Worm (Caenorhabditis elegans) whole organism, dauer: ENCODE results near the gene F41F3.1.

ENCODE experiments used
- unc-62 ChIP-seq: sonication (generic microtip); optimal IDR thresholded peaks from 2 replicates; lab custom pipeline; 2017; ENCODE audit warnings: missing biosample characterization, missing genetic modification reagents, missing genetic modification characterization

F41F3.1 gene

DNA sequence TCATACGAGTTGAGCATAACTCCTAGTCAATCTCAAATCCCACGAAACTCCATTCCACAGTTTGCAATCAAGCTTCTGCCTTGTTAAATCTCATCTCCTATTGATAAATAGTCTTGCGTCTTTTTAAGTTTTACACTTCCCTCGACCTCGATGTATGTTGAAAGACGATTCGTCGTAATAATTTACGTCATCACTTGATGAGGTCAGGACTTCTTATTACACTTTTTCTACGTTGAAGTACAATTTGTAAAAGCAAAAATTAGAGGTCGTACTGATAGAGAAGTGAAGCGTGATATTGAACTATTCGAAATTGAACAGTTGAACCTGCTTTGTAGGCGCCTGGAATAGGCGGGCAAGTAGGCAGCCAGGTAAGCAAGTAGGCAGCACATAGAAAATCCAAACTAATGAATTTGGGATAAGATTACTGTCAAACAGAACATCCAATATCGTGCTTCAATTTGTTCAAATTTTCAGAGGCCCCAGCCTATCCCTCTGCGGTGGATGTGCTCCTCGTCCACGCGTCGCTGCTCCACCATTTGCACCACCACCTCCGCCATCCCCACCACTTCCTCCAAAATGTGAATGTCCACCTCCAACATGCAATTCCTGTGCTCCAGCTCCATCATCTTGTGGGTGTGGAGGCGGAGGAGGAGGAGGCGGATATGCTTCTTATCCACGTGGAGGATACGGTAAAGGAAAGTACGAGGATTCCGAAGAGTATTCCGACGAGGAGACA, 4.5 kb upstream of the F41F3.1 start:
- no peak for TF ChIP-seq unc-62 (GFP tag; lab: Kevin White, UChicago)

DNA sequence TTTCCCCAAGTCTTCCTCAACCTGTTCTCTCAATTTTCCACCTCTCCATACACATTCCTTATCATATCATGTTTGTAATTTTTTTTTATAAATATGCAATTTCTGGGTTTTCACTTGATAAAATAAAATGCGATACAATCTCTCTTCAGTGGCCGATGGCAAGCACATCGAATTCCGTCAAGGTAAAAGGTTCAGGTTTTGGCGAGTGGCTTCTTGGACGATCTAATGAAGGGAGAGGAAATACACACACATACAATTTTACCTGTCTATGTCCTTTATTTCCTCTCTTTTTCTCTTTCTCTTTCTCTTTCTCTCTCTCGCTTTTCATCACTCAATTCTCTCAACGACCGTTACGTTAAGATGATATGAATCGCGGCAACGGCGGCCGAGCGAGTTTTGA, 2.9 kb upstream of the F41F3.1 start:
- TF ChIP-seq unc-62 (GFP tag; lab: Kevin White, UChicago) = no peak

DNA sequence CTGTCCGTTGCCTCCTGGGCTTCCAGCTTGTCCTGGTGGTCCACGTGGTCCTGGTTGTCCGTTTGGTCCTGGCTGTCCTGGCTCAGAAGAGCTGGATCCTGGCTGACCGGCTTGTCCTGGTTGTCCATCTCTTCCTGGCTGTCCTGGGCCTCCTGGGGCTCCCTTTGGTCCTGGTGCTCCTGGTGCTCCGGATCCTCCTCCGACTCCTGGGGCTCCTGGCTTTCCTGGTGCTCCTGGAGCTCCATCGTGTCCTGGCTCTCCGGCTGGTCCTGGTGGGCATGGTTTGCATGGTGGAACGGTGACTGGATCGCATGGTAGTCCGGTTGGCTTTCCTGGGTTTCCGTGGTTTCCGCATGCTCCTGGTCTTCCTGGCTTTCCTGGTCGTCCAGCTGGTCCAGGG, 1.3 kb upstream of the F41F3.1 start:
- TF ChIP-seq unc-62 (GFP tag; lab: Kevin White, UChicago) = no peak

DNA sequence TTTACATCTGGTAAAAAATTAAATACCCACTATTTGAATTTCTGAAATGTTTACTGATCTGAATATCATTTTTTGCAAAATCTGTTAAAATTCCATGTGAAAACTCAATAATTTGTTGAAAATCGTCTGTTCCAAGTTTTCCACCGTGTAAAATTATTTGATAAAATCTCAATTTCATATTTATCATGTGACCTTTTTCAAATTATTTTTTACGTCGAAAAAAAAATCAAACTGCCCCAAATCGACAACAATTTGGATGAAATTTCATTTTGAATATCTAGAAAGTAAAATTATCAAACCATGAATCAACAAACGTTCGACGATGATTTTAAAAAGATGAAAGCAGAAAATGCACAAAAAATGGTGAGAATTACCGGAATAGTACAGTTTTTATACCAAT, 820 bp downstream of the F41F3.1 start, which contains the start of gene F41F3.9:
F41F3.9 (plus strand) TSS at position 301 of the 400 bp plus-strand sequence.
- TF ChIP-seq unc-62 (GFP tag; lab: Kevin White, UChicago) = no peak

DNA sequence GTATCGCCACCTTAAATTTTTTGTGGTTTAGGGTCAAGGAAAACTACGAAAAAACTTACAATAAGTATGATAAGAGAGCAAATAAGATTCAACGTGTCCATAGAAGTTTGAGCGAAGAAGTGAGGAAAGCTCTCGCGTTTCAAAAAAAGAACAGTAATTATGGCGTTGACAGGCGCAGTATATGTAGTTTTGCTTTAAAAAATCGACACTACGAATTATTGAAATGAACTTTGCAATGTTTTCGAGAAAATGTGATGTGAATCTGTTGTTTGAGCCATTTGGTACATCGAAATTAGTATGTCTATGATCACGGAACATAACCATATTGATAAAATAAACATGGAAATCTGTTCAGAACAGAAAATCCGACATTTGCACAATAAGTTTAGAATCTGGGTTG, 8.0 kb downstream of the F41F3.1 start, which contains the start of gene srx-74:
srx-74 (minus strand) TSS at position 101 of the 400 bp plus-strand sequence.
- TF ChIP-seq unc-62 (GFP tag; lab: Kevin White, UChicago) = no peak

DNA sequence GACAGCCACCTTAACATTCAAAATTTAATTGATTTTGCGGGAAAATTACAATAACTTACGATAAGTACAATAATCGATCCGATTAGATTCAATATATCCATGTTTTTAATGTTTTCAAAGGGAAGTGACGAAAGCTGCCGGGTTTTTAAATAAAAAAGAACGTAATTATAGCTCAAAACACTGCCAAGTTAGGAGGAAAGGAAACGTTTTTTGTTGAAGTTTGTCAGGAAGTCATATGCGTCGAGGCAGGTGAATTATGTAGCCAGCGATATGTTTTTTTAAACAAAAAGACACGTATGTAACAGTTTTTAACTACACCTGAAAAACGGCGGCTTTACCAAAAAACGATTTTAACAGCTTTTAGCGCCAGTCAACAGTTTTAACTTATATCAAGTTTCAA, 11.3 kb downstream of the F41F3.1 start, which contains the start of gene srx-73:
srx-73 (minus strand) TSS at position 101 of the 400 bp plus-strand sequence.
- TF ChIP-seq unc-62 (GFP tag; lab: Kevin White, UChicago) = no peak

DNA sequence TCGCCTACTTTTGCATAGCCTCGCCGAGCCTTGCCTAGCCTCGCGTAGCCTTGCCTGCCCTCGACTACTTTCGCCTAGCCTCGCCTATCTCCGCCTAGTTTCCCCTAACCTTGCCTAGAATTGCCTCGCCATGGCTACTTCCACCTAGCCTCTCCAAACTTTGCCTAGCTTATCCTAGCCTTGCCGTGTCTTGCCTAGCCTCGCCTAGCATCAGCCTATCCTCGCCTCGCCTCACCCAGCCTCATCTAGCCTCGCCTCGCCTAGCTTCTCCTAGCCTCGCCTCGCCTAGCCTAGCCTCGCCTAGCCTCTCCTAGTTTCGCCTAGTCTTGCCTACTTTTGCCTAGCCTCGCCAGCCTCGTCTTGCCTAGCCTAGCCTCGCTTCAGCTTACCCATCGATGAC, 12.7 kb downstream of the F41F3.1 start:
- TF ChIP-seq unc-62 (GFP tag; lab: Kevin White, UChicago) = no peak

DNA sequence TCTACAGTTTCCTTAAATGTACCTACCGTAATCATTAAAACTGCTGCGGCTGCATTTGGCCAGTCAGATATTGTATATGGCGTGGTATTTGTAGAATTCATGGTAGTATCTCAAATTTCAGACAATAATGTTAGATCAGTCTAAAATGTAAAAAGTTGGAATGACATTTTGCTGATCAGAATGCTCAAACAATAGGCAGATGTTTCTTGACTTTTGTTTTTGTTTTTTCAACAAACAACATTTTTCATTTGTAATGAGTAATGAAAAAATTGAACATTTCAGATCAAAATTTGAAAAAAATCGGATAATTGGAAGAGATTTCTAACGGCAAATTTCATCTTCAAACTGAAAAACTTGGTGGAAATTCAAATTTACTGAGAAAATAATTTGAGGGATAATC, 14.3 kb downstream of the F41F3.1 start, which contains the start of gene srx-77:
srx-77 (minus strand) TSS at position 101 of the 400 bp plus-strand sequence.
- no peak for TF ChIP-seq unc-62 (GFP tag; lab: Kevin White, UChicago)

DNA sequence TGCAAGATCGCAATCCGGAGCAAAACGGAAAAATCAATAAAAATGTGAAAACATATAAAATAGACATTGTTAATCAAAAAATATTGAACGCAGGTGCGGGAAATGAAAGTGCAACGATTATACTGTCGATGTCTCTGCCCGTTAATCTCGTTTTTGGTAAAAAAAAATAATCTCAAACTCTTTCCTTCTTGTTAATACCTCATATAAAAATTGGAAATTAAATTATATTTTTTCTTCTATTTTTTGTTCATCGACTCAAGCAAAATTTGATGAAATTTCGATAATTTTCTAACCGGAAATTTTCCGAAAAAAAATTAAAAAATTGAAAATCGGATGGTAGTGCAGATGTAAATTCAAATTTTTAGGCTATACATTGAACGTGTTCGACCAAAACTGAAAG, 18.1 kb downstream of the F41F3.1 start, which contains the start of gene K03B4.9:
K03B4.9 (minus strand) TSS at position 101 of the 400 bp plus-strand sequence.
- TF ChIP-seq unc-62 (GFP tag; lab: Kevin White, UChicago) = no peak

DNA sequence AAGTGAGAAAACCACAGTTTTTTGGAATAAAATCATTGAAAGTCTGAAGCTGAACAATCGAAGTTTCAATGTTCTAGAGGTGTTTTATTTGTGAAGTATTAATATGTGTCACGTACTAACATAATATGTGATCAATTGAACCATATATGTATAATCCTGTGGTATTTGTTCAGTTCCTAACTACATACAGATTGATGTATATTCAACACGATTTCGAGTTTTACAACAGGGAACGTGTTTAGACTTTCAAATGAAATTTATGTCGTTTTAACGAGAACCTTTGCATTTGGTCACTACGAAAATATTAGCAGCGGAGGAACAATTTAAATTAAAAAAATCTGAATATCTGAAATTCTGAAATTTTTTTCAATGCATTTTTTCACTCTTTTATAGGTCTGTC, 20.2 kb downstream of the F41F3.1 start, which contains the start of gene K03B4.8:
K03B4.8 (minus strand) TSS at position 101 of the 400 bp plus-strand sequence.
- no peak for TF ChIP-seq unc-62 (GFP tag; lab: Kevin White, UChicago)

DNA sequence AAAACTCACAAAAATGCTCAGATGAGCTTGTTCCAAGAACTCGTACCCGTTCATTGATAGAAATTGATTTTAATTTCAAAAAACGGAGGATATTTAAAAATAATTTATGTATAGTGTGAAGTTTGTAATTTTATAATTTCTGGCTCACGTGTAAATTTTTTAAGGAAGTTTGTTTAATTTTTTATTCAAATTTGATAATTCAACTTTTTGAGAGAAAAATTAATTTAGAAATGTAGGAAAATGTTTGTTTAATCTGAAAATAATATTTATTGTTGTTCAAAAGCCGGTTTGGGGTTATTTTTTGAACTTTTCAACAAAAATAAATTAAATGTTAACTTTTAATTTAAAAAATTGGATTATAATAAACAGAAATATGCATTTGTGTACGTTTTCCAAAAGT, 21.7 kb downstream of the F41F3.1 start, which contains the start of gene K03B4.6:
K03B4.6 (minus strand) TSS at position 101 of the 400 bp plus-strand sequence.
- no peak for TF ChIP-seq unc-62 (GFP tag; lab: Kevin White, UChicago)

DNA sequence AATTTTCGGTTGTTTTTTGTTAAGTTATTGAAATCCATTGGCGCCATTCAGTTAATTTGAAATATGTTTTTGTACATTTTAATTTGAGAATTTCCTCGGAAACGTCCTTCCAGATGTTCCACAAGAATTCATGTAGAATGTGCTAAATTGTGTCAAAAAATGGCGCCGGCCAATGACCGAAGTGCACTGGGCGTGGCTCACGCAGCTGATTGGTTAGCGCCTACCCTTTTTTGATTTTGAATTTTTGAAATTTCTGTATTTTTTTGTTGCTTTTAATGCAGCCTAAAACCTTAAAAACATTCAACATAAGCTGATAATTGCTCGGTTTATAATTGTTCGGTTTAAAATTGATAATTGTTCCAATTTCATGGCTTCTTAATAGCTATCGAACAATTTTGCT, 22.5 kb downstream of the F41F3.1 start:
- no peak for TF ChIP-seq unc-62 (GFP tag; lab: Kevin White, UChicago)

DNA sequence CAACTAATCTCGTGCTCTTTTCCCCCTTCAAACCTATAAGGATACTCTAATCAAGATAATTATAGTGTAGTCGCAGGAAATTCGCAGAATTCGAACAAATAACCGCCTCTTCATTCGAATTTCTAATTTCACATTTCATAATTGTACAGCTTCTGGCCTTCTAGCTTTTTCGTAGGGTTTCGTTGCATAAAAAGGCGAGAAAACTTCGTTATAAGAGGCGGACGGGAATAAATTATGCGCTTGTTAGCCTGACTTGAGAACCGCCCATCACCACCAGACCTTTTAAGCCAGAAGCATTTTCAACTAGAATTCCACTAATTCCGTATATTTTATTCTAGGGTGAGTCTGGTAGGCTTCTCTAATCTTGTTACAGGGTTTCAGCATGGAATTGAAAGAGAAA, 27.3 kb downstream of the F41F3.1 start, which contains the start of gene K03B4.4:
K03B4.4 (plus strand) TSS at position 301 of the 400 bp plus-strand sequence.
- no peak for TF ChIP-seq unc-62 (GFP tag; lab: Kevin White, UChicago)

DNA sequence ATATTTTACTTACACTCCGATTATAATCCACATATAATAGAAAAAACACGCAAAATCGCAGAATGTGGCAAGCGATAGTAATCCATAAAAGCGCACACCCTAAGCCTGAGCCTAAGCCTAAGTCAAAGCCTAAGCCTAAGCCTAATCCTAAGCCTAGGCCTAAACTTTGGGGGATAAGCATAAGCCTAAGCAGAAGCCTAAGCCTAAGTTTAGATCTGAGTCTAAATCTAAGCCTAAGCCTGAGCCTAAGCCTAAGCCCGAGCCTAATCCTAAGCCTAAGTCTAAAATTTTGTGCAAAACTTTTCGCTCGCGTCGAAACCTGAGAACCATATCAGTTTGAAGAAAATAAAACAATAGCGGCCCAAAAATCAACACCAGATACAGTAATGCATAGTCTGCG, 29.8 kb downstream of the F41F3.1 start:
- no peak for TF ChIP-seq unc-62 (GFP tag; lab: Kevin White, UChicago)

DNA sequence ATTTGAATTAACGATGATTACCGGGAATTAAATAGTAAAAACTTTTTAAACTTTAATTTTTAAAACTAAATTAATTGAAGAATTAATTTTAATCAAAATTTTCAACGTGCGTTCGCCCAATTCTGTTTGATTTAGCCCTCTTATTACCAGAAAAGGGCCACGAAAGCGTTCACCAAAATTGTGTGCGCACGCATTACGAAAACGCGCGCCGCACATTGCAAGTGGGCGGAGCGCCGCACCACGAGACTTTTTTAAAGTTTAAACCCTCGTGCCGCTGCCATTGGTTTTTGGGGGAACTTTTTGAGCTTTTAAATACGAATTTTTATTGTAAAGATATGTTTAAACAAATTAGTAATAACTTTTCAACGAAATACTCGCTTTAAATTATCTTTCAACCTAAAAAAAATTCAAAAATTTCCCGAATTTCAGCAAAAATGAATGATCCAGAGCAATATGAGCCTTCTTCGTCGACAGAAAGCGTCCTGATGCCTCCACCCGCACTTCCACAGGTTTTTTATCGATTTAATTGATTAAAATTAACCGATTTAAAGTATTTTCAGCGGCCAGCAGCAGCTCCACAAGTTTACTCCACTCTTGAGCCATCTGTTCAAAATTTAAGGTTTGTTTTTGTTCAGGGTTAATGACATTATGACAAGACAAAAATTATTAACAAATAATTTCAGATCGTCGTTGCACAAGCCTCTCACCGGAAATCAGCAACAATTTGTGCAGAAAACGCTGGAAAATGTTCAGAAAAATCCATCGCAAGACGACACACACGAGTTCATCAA, 32.5 kb downstream of the F41F3.1 start, which contains the start of gene taf-10:
taf-10 (plus strand) TSS at position 424 of the 791 bp plus-strand sequence.
- TF ChIP-seq unc-62 (GFP tag; lab: Kevin White, UChicago) = no peak
